Fruit fly (Drosophila melanogaster) Kc167 (cell line): ENCODE measurements around the gene Mst89B.
A peak's percentile ranks its signal among the peaks of the same experiment; 100 is the strongest.

Experiments
- Myc ChIP-seq: fragments of >200 bp; optimal IDR thresholded peaks from 2 replicates; lab custom pipeline; 2017; ENCODE audit warnings: missing external identifiers
- Sin3A ChIP-seq: fragments of >200 bp; optimal IDR thresholded peaks from 2 replicates; lab custom pipeline; 2018; ENCODE audit warnings: missing external identifiers
- h ChIP-seq: fragments of >200 bp; optimal IDR thresholded peaks from 3 replicates; lab custom pipeline; 2018; ENCODE audit warnings: missing external identifiers
- insv ChIP-seq: fragments of >200 bp; optimal IDR thresholded peaks from 3 replicates; lab custom pipeline; 2018; ENCODE audit warnings: missing external identifiers
- psq ChIP-seq: fragments of >200 bp; optimal IDR thresholded peaks from 2 replicates; lab custom pipeline; 2017; ENCODE audit warnings: missing external identifiers
- ttk ChIP-seq: sonication (Bioruptor generic); optimal IDR thresholded peaks from 2 replicates; lab custom pipeline; 2017; ENCODE audit warnings: missing external identifiers

Gene Mst89B

DNA sequence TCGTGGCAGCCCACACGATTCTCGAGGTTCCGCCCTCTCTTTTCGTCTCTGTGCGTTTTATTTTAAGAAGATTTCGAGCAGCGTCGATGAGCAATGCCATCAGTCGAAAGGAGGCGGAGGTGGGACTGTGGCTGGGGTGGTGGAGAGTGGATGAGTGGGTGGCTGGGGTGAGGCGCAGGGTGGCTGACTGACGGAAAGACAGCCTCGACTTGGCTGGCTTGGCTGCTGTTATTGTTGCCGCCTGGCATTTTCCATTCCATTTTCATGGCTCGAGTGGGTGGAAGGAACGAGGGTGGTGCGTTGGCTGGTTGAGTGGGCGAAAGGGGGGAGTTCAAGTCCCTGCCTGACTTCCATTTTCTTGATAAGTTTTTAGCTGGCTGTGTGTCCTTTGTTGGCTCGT lies 10.7 kb upstream of the Mst89B start:
- TF ChIP-seq psq (lab: Kevin White, UChicago) = no peak
- TF ChIP-seq h (lab: Kevin White, UChicago) = no peak
- no peak for TF ChIP-seq ttk (lab: Kevin White, UChicago)
- no peak for TF ChIP-seq Myc
- TF ChIP-seq insv (lab: Kevin White, UChicago) = no peak
- no peak for TF ChIP-seq Sin3A (lab: Kevin White, UChicago)

DNA sequence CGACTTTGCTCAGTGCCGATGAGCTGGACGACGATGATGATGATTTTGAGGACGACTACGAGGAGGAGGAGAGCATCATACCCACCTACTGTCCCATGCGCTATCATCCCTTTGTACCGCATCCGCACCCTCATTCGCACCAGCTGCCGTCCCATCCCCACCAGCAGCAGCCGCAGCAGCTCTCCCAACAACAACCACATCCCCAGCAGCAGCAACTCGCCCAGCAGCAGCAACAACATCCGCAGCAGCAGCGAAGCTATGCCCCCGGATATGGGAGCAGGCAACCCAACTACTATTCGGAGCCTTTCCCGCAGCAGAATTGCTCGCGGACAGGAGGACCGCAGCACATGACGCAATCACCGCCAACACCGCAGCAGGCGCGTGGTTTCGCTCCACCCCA lies 9.5 kb upstream of the Mst89B start:
- TF ChIP-seq h (lab: Kevin White, UChicago) (no peak), Sin3A (lab: Kevin White, UChicago) (no peak), ttk (lab: Kevin White, UChicago) (no peak), Myc (no peak), insv (lab: Kevin White, UChicago) (no peak), psq (lab: Kevin White, UChicago) (no peak)

DNA sequence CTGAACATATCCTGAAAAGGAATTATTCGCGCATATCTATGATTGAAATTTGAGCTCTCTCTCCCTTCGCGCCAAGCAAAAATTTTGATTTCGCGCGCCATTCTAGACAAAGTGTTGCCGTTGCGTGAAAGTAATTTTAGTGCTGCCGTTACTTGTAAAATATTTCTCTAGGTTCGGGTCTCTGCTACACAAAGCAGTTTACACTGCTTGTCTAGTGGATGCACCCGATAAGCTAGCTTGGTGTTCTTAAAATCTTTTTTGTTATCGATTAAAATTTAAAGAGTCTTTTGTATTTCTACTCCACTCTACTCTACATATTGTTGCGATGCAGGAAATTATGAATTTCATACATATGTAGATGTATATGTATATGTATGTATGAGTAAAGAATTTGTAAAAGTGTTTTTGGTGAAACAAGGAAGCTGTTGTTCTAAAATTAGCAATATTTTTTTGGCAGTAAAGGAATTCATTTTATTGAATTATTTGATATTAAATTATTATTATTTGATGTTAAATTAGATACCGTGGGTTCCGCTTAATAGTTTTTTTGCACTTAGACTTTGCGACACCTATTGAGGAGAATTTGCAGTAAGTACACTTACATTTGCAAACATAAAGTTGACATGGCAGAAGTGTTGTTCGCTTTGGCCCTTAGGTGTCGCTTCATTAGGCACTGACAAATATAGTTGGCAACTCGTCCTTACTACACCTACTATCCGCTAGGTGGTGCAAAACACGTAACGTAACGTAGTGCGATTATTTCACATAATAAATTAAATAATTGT lies 6.2 kb upstream of the Mst89B start:
- no peak for TF ChIP-seq psq (lab: Kevin White, UChicago)
- no peak for TF ChIP-seq Sin3A (lab: Kevin White, UChicago)
- no peak for TF ChIP-seq h (lab: Kevin White, UChicago)
- TF ChIP-seq Myc = no peak

DNA sequence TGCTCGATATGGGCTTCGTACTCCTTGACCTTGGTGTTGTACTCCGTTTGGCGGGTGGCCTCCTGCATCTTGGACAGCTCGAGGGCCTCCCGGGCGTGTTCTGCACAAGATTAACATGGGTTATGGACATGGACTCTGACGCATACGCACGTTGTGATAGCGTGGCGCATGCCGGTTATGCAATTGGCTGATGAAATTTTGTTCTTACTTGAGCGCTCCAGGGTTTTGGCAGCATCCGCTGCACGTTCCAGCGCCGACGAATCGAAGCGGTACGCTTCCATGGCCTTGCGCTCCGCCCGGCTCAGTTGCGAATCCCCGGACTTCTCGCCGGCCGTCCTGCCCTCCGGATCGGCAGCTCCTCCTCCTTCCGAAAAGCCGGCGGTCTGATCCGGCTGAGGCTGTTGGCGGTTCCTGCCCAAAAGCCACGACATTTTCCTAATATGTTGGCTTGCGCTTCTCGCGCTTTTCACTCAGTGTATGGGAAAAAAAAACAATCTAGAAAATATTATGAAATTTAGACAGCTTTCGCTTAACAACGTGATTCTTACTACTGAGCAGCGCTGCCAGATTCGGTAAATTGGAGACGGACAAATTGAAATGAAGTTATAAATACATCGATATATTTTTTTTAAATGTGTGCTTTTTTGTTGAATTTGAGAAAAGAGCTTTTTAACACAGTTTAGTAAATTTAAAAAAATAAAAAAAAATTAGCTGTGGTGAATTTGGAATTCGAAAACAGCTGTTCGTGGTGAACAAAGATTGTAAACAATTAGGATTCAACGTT lies 3.1 kb upstream of the Mst89B start, which contains the start of the genes bor and asun:
Gene bor, minus strand, starts transcription at position 594 of the 784 bp plus-strand sequence.
Gene asun, plus strand, starts transcription at position 750 of the 784 bp plus-strand sequence.
- TF ChIP-seq psq (lab: Kevin White, UChicago) (no peak), insv (lab: Kevin White, UChicago) (no peak), h (lab: Kevin White, UChicago) (no peak), Sin3A (lab: Kevin White, UChicago) (no peak), ttk (lab: Kevin White, UChicago) (no peak), Myc (no peak)

DNA sequence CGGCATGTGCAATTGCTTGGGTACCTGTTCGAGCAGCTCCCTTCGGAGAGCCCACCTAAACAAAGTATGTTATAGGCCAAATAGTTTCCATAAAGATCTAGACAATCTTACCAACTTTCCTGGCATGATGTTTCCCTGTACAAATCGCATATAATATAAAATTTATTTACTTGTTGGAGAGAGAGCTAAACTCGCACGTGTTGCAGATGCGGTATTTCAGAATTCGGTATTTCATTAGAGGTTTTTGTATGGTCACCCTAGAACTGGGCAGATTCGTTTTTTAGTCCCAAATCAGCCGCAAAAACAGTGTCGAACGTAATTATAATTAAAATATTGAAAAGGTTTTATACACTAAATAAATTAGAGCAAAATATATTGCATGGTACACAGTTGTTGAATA lies 5.4 kb downstream of the Mst89B start, which contains the start of the genes Mat89Ba and gish:
Gene Mat89Ba, minus strand, starts transcription at position 231 of the 400 bp plus-strand sequence.
Gene gish, plus strand, starts transcription at position 268 of the 400 bp plus-strand sequence.
- TF ChIP-seq ttk (lab: Kevin White, UChicago) (no peak), Sin3A (lab: Kevin White, UChicago) (no peak), insv (lab: Kevin White, UChicago) (no peak), psq (lab: Kevin White, UChicago) (no peak), Myc (no peak), h (lab: Kevin White, UChicago) (no peak)

DNA sequence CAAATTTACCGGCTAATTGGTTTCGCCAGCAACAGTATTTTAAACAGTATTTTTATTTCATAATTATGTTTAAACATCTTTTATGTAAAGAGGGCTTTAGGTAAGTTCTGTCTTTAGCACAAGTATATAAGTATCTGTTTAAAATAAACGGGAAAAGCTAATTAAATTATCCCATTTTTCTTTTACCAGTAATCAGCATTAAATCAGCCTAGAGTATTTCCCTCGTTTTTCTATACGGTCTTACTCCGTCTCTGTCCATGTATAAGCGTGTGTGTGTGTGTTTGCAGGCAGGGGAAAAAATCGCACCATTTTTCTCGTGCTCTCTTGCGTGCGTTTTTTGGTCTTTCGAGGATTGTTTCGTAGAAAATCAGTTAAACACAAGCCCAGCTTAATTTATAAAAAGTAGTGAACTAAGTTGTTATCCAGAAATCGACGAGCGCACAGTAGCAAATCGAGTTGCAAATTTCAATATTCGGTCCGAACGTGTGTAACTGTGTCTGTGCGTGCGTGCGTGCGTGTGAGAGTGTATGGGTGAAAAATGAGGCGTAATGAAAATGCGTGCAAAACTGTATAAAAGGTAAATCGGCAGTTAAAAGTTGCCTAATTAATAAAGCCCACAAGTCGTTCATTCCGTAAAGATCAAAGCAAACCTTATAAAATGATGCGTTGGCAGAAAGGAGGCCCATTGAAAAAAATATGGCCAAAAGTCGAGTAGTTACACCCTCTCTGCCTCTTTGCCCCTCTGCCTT lies 6.1 kb downstream of the Mst89B start:
- TF ChIP-seq psq (lab: Kevin White, UChicago) (no peak), h (lab: Kevin White, UChicago) (no peak), Myc (no peak), Sin3A (lab: Kevin White, UChicago) (no peak), insv (lab: Kevin White, UChicago) (no peak)

DNA sequence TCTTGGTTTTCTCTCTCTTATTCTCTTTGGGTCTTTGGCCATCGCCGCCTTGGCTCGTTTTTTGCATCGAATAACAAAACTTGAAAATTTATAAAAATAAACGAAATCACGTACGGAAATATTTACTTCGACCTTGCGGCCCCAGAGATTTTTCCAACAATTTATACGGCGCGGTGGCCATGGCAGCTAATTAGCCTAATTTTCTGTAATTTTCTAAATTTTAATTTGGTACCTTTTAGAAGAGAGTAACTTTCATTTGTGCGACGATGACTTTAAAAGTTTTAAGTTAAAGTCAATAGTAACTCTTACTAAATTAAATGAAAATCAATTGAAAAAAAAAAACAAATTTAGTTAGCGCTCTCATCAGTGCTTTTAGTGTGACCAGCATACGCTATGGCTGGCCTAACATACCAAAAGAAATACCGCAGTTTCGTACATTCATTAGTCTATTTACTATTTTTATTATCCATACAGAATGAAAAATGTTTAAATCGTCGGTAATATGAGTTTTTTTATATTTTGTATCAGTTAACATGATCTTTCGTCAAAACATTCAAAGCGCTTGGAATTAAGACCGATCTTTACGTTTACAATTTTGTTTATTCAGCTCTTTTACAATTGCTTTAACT lies 6.8 kb downstream of the Mst89B start:
- no peak for TF ChIP-seq Myc
- no peak for TF ChIP-seq h (lab: Kevin White, UChicago)
- no peak for TF ChIP-seq Sin3A (lab: Kevin White, UChicago)
- TF ChIP-seq psq (lab: Kevin White, UChicago) = no peak

DNA sequence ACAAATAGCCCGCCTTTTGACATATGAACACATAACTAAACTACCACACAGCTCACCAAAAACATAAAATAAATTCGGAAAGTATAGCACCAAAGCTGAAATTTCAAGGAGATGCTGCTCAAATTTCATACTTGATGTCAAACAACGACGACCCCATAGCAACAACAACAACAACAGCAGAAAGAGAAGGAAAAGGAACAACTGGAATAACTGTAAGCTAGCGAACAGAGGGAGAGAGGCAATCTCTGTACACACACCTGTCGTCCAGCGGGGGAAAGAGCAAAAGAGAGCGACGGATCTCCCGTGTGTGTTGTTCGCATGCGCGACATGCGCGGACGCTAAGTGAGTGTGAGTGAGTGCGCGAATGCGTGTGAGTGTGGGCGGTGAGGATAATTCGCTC lies 7.7 kb downstream of the Mst89B start:
- TF ChIP-seq ttk (lab: Kevin White, UChicago) = peak; percentile 11
- no peak for TF ChIP-seq insv (lab: Kevin White, UChicago)
- no peak for TF ChIP-seq h (lab: Kevin White, UChicago)

DNA sequence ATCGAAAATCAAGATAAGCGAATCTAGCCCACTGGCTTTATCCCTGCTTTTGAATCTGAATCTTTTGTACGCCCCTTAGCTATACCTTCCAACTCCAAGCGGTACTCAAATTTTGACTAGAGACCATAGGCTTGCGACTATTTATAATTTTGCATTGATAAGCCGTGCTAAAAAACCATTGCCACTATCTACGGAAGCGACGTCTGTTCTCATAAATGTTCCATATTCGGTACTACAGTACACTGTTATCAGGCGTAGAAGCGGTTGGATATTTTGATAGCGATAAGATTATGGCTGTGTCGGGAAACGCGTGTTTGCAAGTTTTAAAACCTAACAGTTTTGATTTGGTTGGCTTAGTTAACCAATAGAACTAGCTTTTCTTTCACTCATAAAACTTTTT lies 8.5 kb downstream of the Mst89B start:
- TF ChIP-seq ttk (lab: Kevin White, UChicago) (no peak), Myc (no peak), insv (lab: Kevin White, UChicago) (no peak), Sin3A (lab: Kevin White, UChicago) (no peak), h (lab: Kevin White, UChicago) (no peak), psq (lab: Kevin White, UChicago) (no peak)

DNA sequence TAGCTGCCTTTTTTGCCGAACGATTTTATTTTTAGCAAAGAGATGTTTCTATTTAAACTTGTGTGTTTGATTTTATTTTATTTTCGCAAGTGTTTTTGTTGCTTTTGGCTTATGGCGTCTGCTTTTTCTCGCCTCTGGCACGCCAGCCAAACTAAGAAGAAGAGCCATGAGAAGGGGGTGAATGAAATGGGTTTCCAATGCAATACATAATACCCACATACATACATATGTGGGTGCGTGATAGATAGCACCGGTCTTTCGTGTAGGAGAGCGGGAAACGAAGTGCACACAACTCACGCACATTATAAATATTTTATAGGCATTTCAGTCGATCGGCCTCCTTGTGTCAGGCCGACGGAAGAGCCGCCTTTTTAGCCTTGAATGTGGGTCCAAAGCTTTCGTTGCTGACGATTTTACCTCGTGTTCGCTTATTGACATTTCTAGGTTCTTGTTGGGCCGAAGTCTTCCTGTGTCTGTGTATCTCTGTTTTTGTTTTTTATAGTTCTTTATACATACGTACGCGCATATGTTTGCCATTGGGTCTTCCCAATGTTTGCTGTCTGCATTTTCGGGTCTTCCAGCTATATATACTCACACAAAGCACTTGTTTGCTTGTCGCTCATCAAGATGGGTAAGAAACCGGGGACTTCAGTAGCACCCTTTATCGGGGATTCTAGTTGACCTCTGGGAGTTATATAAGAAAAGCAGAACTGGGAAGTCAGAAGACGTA lies 9.2 kb downstream of the Mst89B start:
- no peak for TF ChIP-seq psq (lab: Kevin White, UChicago)
- no peak for TF ChIP-seq Myc
- TF ChIP-seq Sin3A (lab: Kevin White, UChicago) = no peak
- no peak for TF ChIP-seq insv (lab: Kevin White, UChicago)
- TF ChIP-seq ttk (lab: Kevin White, UChicago) = no peak
- TF ChIP-seq h (lab: Kevin White, UChicago) = no peak
